Worm (Caenorhabditis elegans): ENCODE results near the gene W04D2.4.

DNA sequence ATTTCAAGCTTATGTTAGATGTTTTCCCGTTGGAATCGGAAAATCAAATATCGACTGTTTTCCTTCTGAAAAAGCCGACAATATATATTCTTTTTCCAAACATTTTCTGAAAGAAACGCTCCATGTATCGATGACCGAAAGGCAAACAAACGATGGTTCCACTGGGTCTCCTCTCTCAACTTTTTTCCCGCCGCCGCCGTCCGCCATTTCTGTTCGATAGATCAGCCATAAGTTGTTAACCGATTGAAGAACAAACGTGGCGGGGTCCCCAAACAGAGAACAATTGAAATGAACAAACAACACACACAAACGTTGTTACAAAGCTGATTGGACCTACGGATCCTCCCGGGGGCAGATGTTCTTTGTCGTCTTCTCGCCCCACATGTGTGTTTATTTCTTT lies 30.9 kb downstream of the W04D2.4 start:
- no peak for TF ChIP-seq unc-62 (GFP tag; optimal IDR thresholded peaks at IDR 0.05)
- TF ChIP-seq lin-13 (tag; optimal IDR thresholded peaks at IDR 0.05) = no peak
- no peak for TF ChIP-seq snpc-4 (tag; optimal IDR thresholded peaks at IDR 0.05)
- TF ChIP-seq ceh-39 (tag; optimal IDR thresholded peaks at IDR 0.05) = no peak

Measured in whole organism, mixed stage, embryonic.